Worm (Caenorhabditis elegans): ENCODE measurements around the gene nlp-2.

Gene nlp-2

DNA sequence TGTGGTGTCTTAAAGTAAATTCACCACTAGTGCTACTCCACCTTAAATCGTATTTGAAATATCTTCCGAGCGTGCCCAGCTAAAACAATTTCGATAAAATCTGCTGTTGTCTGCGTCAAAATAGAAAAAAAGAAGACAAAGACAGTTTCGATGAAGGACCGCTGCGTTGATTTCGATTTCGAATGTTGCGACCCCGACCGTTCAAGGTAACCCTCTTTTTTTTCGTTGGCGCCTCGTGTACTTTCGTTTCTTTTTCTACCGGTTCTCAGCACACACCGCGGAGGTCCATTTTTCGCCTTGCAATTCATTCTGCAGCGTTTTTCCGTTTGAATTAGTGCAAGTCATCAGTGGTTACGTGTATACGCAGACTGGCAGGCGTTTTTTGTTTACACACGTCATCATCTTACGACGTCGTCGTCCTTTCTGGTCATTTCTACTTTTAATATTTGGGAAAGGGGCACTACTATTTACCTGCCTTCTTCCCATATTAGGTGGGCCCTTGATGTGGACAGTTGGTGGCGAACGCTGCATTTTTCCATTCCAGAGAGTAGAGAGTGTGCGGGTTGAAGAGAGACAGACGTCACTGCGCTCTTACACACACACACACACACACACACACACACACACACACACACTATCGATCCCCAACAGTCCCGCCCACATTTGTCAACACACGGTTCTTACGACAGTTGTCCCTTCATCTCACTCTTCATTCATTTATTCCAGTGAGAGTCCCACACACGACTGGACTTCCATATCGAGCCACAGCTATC is 23.7 kb upstream of the nlp-2 start:
- no peak for TF ChIP-seq lim-6 (tag; optimal IDR thresholded peaks at IDR 0.05)
- peak; percentile 11 for TF ChIP-seq nfya-1 (tag; optimal IDR thresholded peaks at IDR 0.05)
- TF ChIP-seq ref-2 (tag; optimal IDR thresholded peaks at IDR 0.05): peak; percentile 24
- no peak for TF ChIP-seq pha-4 (tag; optimal IDR thresholded peaks at IDR 0.05)
- TF ChIP-seq T23F11.4 (GFP tag; optimal IDR thresholded peaks at IDR 0.05): peak; percentile 7
- peak; percentile 15 for TF ChIP-seq pha-2 (tag; optimal IDR thresholded peaks at IDR 0.05)
- peak; percentile 23 for TF ChIP-seq sdc-2 (tag; optimal IDR thresholded peaks at IDR 0.05)
- TF ChIP-seq tbx-2 (tag; optimal IDR thresholded peaks at IDR 0.05): peak; percentile 20
- TF ChIP-seq unc-42 (tag; optimal IDR thresholded peaks at IDR 0.05): no peak
- peak; percentile 7 for TF ChIP-seq ceh-18 (tag; optimal IDR thresholded peaks at IDR 0.05)
- peak; percentile 16 for TF ChIP-seq ceh-34 (tag; optimal IDR thresholded peaks at IDR 0.05)

DNA sequence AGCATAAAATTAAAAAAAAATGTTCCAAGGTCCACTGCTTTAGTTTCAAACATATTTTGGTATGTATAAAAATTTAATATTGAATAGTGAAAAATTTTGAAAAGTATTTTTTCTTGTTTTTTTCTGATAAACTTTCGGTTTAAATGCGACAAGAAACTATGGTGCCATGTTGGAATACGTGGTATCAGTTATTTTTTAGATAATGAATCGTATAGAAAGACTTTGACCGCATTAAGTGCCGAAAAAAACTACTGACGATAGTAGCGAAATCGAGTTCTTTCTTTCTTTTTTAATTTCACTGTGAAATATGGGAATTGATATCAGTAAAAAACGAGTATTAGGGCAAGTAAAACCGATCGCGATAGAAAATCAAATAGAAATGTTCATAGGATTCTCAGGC is 21.3 kb upstream of the nlp-2 start, which contains the start of gene T24D8.6:
Gene T24D8.6 (minus strand): TSS at position 101 of the 400 bp plus-strand sequence.
- no peak for TF ChIP-seq fkh-6 (tag; optimal IDR thresholded peaks at IDR 0.05)
- no peak for TF ChIP-seq nhr-232 (tag; optimal IDR thresholded peaks at IDR 0.05)
- no peak for TF ChIP-seq pat-9 (tag; optimal IDR thresholded peaks at IDR 0.05)
- TF ChIP-seq ceh-45 (GFP tag; IDR thresholded peaks at IDR 0.05): no peak
- TF ChIP-seq C08G9.2 (tag; optimal IDR thresholded peaks at IDR 0.05): no peak
- no peak for TF ChIP-seq unc-3 (GFP tag; conservative IDR thresholded peaks at IDR 0.05)
- no peak for TF ChIP-seq unc-3 (tag; optimal IDR thresholded peaks at IDR 0.05)
- TF ChIP-seq unc-55 (GFP tag; optimal IDR thresholded peaks at IDR 0.05): no peak

DNA sequence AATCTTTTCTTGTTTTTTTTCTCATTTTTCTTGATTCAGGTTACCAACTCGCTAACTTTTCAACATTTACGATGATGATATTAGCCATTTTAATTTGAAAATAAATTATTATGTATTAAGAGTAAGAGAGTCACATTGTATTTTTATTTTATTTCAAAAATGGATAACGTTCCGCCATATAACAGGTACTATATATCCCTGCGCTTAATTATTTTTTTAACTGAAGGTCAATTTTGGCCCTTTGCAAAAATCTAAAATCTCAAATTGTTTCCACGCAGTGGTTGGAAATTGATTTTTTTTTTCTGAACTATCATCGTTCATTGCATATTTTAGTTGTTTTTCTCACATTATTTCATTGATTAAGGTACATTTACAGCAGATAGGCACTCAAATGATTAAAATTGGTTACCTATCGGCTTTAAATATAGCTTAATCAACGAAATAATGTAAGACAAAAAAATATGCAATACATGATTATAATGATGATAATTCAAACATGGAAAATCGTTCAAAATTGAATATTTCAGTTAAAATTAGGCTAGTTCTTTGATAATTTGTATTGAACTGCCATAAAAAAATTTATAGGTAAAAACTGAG is 20.2 kb upstream of the nlp-2 start:
- no peak for TF ChIP-seq C38D4.7 (GFP tag; optimal IDR thresholded peaks at IDR 0.05)
- TF ChIP-seq sdc-2 (tag; optimal IDR thresholded peaks at IDR 0.05): peak; percentile 97

- TF ChIP-seq madf-2 (tag; optimal IDR thresholded peaks at IDR 0.05) (no peak), C08G9.2 (tag; optimal IDR thresholded peaks at IDR 0.05) (no peak), K09A11.1 (tag; optimal IDR thresholded peaks at IDR 0.05; ENCODE audit: insufficient read depth) (no peak), ceh-34 (tag; optimal IDR thresholded peaks at IDR 0.05) (no peak), ahr-1 (tag; optimal IDR thresholded peaks at IDR 0.05) (no peak), zip-5 (tag; optimal IDR thresholded peaks at IDR 0.05) (no peak), Y22D7AL.16 (tag; optimal IDR thresholded peaks at IDR 0.05) (no peak)
Measured at ce11 chrX:2362872-2363271, 18.3 kb upstream of the nlp-2 start.

- TF ChIP-seq pat-9 (tag; optimal IDR thresholded peaks at IDR 0.05): no peak
- TF ChIP-seq mec-3 (tag; optimal IDR thresholded peaks at IDR 0.05; ENCODE audit: borderline replicate concordance): no peak
- no peak for TF ChIP-seq hlh-15 (tag; optimal IDR thresholded peaks at IDR 0.05)
- no peak for TF ChIP-seq ets-4 (tag; optimal IDR thresholded peaks at IDR 0.05)
- no peak for TF ChIP-seq C38D4.7 (GFP tag; optimal IDR thresholded peaks at IDR 0.05)
- TF ChIP-seq K02D7.2 (tag; optimal IDR thresholded peaks at IDR 0.05): no peak
- no peak for TF ChIP-seq T23F11.4 (GFP tag; optimal IDR thresholded peaks at IDR 0.05)
- no peak for TF ChIP-seq nhr-11 (tag; optimal IDR thresholded peaks at IDR 0.05)
- TF ChIP-seq che-1 (tag; optimal IDR thresholded peaks at IDR 0.05): no peak
- no peak for TF ChIP-seq ceh-30 (tag; optimal IDR thresholded peaks at IDR 0.05)
- no peak for TF ChIP-seq madf-2 (tag; optimal IDR thresholded peaks at IDR 0.05)
- no peak for TF ChIP-seq ahr-1 (tag; optimal IDR thresholded peaks at IDR 0.05)
- no peak for TF ChIP-seq F13H6.1 (tag; optimal IDR thresholded peaks at IDR 0.05)
- no peak for TF ChIP-seq lin-11 (tag; optimal IDR thresholded peaks at IDR 0.05)
Measured at ce11 chrX:2359797-2360196, 15.2 kb upstream of the nlp-2 start, which contains the start of gene lgc-40. lgc-40 (plus strand) TSS chrX:2360097.

Data from whole organism, late embryonic.